Fruit fly (Drosophila melanogaster) whole organism, embryonic: ENCODE data around the gene mRpL16.
A peak's percentile ranks its signal among the peaks of the same experiment; 100 is the strongest.

Experiments used
- Atf-2 ChIP-seq: fragments of 200-800 bp; sonication (Bioruptor generic); optimal IDR thresholded peaks from 2 replicates; lab custom pipeline; 2016; ENCODE audit warnings: missing biosample characterization, missing genetic modification characterization
- Bdp1 ChIP-seq: fragments of 200-800 bp; sonication (Bioruptor generic); optimal IDR thresholded peaks from 3 replicates; lab custom pipeline; 2016; ENCODE audit warnings: missing biosample characterization, missing genetic modification characterization
- BtbVII ChIP-seq: fragments of 200-800 bp; sonication (Bioruptor generic); optimal IDR thresholded peaks from 3 replicates; lab custom pipeline; 2017; ENCODE audit warnings: missing biosample characterization, mild to moderate bottlenecking, missing genetic modification characterization
- CG10431 ChIP-seq: fragments of 200-800 bp; sonication (Bioruptor generic); optimal IDR thresholded peaks from 3 replicates; lab custom pipeline; 2018; ENCODE audit warnings: missing biosample characterization, mild to moderate bottlenecking, missing genetic modification characterization
- CG12659 ChIP-seq: fragments of 200-800 bp; sonication (Bioruptor generic); optimal IDR thresholded peaks from 3 replicates; lab custom pipeline; 2017; ENCODE audit warnings: mild to moderate bottlenecking, missing biosample characterization, missing genetic modification reagents, missing genetic modification characterization
- CG13894 ChIP-seq: fragments of 200-800 bp; sonication (Bioruptor generic); optimal IDR thresholded peaks from 3 replicates; lab custom pipeline; 2018; ENCODE audit warnings: missing biosample characterization, mild to moderate bottlenecking, missing genetic modification characterization, moderate library complexity
- CG14441 ChIP-seq: fragments of 200-800 bp; sonication (Bioruptor generic); IDR thresholded peaks from 2 replicates; pipeline ENCODE4 v1.3.6; 2022; ENCODE audit warnings: missing biosample characterization, missing genetic modification characterization
- CG15011 ChIP-seq: fragments of 200-800 bp; sonication (Bioruptor generic); optimal IDR thresholded peaks from 3 replicates; lab custom pipeline; 2018; ENCODE audit warnings: missing biosample characterization, mild to moderate bottlenecking, missing genetic modification characterization
- CG15073 ChIP-seq: fragments of 200-800 bp; sonication (Bioruptor generic); optimal IDR thresholded peaks from 2 replicates; lab custom pipeline; 2016; ENCODE audit warnings: missing biosample characterization, missing genetic modification characterization
- CG1792 ChIP-seq: fragments of 200-800 bp; sonication (Bioruptor generic); optimal IDR thresholded peaks from 2 replicates; lab custom pipeline; 2016; ENCODE audit warnings: missing biosample characterization, missing genetic modification characterization
- CG18262 ChIP-seq: fragments of 200-800 bp; optimal IDR thresholded peaks from 3 replicates; lab custom pipeline; 2019; ENCODE audit warnings: missing biosample characterization, mild to moderate bottlenecking, missing genetic modification characterization, moderate library complexity
- CG30431 ChIP-seq: fragments of 200-800 bp; sonication (Bioruptor generic); optimal IDR thresholded peaks from 2 replicates; lab custom pipeline; 2017; ENCODE audit warnings: missing biosample characterization, missing genetic modification characterization
- CG34422 ChIP-seq: fragments of 200-800 bp; sonication (Bioruptor generic); IDR thresholded peaks from 3 replicates; pipeline ENCODE4 v1.3.6; 2022; ENCODE audit warnings: missing biosample characterization, missing genetic modification characterization
- CG3838 ChIP-seq: fragments of 200-800 bp; sonication (Bioruptor generic); optimal IDR thresholded peaks from 3 replicates; lab custom pipeline; 2016; ENCODE audit warnings: missing biosample characterization, missing genetic modification characterization
- CG6689 ChIP-seq: fragments of 200-800 bp; sonication (Bioruptor generic); IDR thresholded peaks from 2 replicates; pipeline ENCODE4 v1.3.6; 2022; ENCODE audit warnings: missing biosample characterization, missing genetic modification characterization
- CG7839 ChIP-seq: fragments of 200-800 bp; sonication (Bioruptor generic); optimal IDR thresholded peaks from 3 replicates; lab custom pipeline; 2018; ENCODE audit warnings: missing biosample characterization, mild to moderate bottlenecking, missing genetic modification characterization, moderate library complexity
- Chrac-16 ChIP-seq: fragments of 200-800 bp; sonication (Bioruptor generic); optimal IDR thresholded peaks from 3 replicates; lab custom pipeline; 2016; ENCODE audit warnings: missing biosample characterization, missing genetic modification characterization
- CkIIα-i1 ChIP-seq: fragments of 200-800 bp; sonication (Bioruptor generic); IDR thresholded peaks from 2 replicates; pipeline ENCODE4 v1.3.6; 2022; ENCODE audit warnings: missing biosample characterization, missing genetic modification characterization
- CrebB ChIP-seq: fragments of 200-800 bp; sonication (Bioruptor generic); optimal IDR thresholded peaks from 3 replicates; lab custom pipeline; 2018; ENCODE audit warnings: missing biosample characterization, mild to moderate bottlenecking, missing genetic modification characterization
- D19A ChIP-seq: fragments of 200-800 bp; optimal IDR thresholded peaks from 3 replicates; lab custom pipeline; 2019; ENCODE audit warnings: missing biosample characterization, mild to moderate bottlenecking, missing genetic modification characterization, moderate library complexity
- Eip74EF ChIP-seq, 2 experiments: fragments of 200-800 bp in 1 of 2; fragments of >200 bp in 1 of 2; sonication (Bioruptor generic) in 1 of 2; optimal IDR thresholded peaks; 2 replicates each; lab custom pipeline; 2017 to 2019; ENCODE audit warnings: missing biosample characterization in 2 of 2, missing genetic modification characterization in 2 of 2, mild to moderate bottlenecking in 1 of 2, moderate library complexity in 1 of 2
- Elba2 ChIP-seq: fragments of 200-800 bp; sonication (Bioruptor generic); optimal IDR thresholded peaks from 3 replicates; lab custom pipeline; 2016; ENCODE audit warnings: missing biosample characterization, missing genetic modification characterization
- Gug ChIP-seq: fragments of 200-800 bp; sonication (Bioruptor generic); IDR thresholded peaks from 4 replicates; pipeline ENCODE4 v1.3.6; 2022; ENCODE audit warnings: missing biosample characterization, missing genetic modification characterization
- H2.0 ChIP-seq: fragments of 200-800 bp; sonication (Bioruptor generic); IDR thresholded peaks from 2 replicates; pipeline ENCODE4 v1.3.6; 2022; ENCODE audit warnings: missing biosample characterization, missing genetic modification characterization
- Hr39 ChIP-seq: fragments of >200 bp; optimal IDR thresholded peaks from 2 replicates; lab custom pipeline; 2017
- Hsf ChIP-seq: fragments of 200-800 bp; sonication (Bioruptor generic); optimal IDR thresholded peaks from 3 replicates; lab custom pipeline; 2016; ENCODE audit warnings: missing biosample characterization, missing genetic modification characterization
- Kr ChIP-seq: fragments of 200-800 bp; sonication (Bioruptor generic); optimal IDR thresholded peaks from 2 replicates; lab custom pipeline; 2017; ENCODE audit warnings: missing biosample characterization, mild to moderate bottlenecking, missing genetic modification characterization
- Myb ChIP-seq: fragments of 200-800 bp; sonication (Bioruptor generic); optimal IDR thresholded peaks from 2 replicates; lab custom pipeline; 2016; ENCODE audit warnings: missing biosample characterization, missing genetic modification characterization
- Nf-YA ChIP-seq: fragments of 200-800 bp; sonication (Bioruptor generic); IDR thresholded peaks from 2 replicates; pipeline ENCODE4 v1.3.6; 2022; ENCODE audit warnings: missing biosample characterization, missing genetic modification characterization
- Nf-YB ChIP-seq: fragments of 200-800 bp; sonication (Bioruptor generic); optimal IDR thresholded peaks from 3 replicates; lab custom pipeline; 2019; ENCODE audit warnings: missing biosample characterization, mild to moderate bottlenecking, missing genetic modification characterization, moderate library complexity
- Stat92E ChIP-seq, 3 experiments: fragments of >200 bp in 2 of 3; fragments of 200-800 bp in 1 of 3; sonication (Bioruptor generic) in 1 of 3; optimal IDR thresholded peaks; 2 replicates each; lab custom pipeline; 2017 to 2019; ENCODE audit warnings: missing biosample characterization in 3 of 3, missing genetic modification characterization in 3 of 3, mild to moderate bottlenecking in 1 of 3, moderate library complexity in 1 of 3
- Usf ChIP-seq: fragments of 200-800 bp; sonication (Bioruptor generic); optimal IDR thresholded peaks from 2 replicates; lab custom pipeline; 2017; ENCODE audit warnings: missing genotype, missing biosample characterization, missing genetic modification characterization
- ato ChIP-seq: fragments of 200-800 bp; sonication (Bioruptor generic); IDR thresholded peaks from 2 replicates; pipeline ENCODE4 v1.3.6; 2022; ENCODE audit warnings: missing biosample characterization, missing genetic modification characterization; ENCODE audit not compliant: partially characterized antibody
- bab2 ChIP-seq: fragments of 200-800 bp; sonication (Bioruptor generic); optimal IDR thresholded peaks from 2 replicates; lab custom pipeline; 2016; ENCODE audit warnings: missing biosample characterization, missing genetic modification characterization
- cato ChIP-seq: fragments of 200-800 bp; sonication (Bioruptor generic); optimal IDR thresholded peaks from 2 replicates; lab custom pipeline; 2016; ENCODE audit warnings: missing biosample characterization, missing genetic modification characterization, borderline replicate concordance
- chm ChIP-seq: fragments of 200-800 bp; sonication (Bioruptor generic); IDR thresholded peaks from 2 replicates; pipeline ENCODE4 v1.3.6; 2022; ENCODE audit warnings: missing biosample characterization, missing genetic modification characterization
- corto ChIP-seq: fragments of 200-800 bp; sonication (Bioruptor generic); optimal IDR thresholded peaks from 2 replicates; lab custom pipeline; 2016; ENCODE audit warnings: missing biosample characterization, mild to moderate bottlenecking, missing genetic modification characterization, moderate library complexity
- da ChIP-seq: fragments of 200-800 bp; sonication (Bioruptor generic); optimal IDR thresholded peaks from 2 replicates; lab custom pipeline; 2016; ENCODE audit warnings: missing biosample characterization, missing genetic modification characterization
- fu2 ChIP-seq: fragments of 200-800 bp; sonication (Bioruptor generic); optimal IDR thresholded peaks from 2 replicates; lab custom pipeline; 2016; ENCODE audit warnings: missing biosample characterization, missing genetic modification characterization
- gcm ChIP-seq: fragments of 200-800 bp; sonication (Bioruptor generic); optimal IDR thresholded peaks from 2 replicates; lab custom pipeline; 2019; ENCODE audit warnings: missing biosample characterization, mild to moderate bottlenecking, missing genetic modification characterization, moderate library complexity
- inv ChIP-seq: fragments of 200-800 bp; sonication (Bioruptor generic); IDR thresholded peaks from 2 replicates; pipeline ENCODE4 v1.3.6; 2022; ENCODE audit warnings: missing biosample characterization, missing genetic modification characterization; ENCODE audit not compliant: partially characterized antibody
- lilli ChIP-seq: fragments of 200-800 bp; sonication (Bioruptor generic); optimal IDR thresholded peaks from 3 replicates; lab custom pipeline; 2016; ENCODE audit warnings: missing biosample characterization, missing genetic modification characterization
- luna ChIP-seq: fragments of 200-800 bp; sonication (Bioruptor generic); optimal IDR thresholded peaks from 2 replicates; lab custom pipeline; 2016; ENCODE audit warnings: missing biosample characterization, missing genetic modification characterization
- sc ChIP-seq, 3 experiments: fragments of >200 bp in 2 of 3; fragments of 200-800 bp in 1 of 3; sonication (Bioruptor generic) in 1 of 3; optimal IDR thresholded peaks; 2 replicates in 2 of 3; 3 replicates in 1 of 3; lab custom pipeline; 2017; ENCODE audit warnings: mild to moderate bottlenecking in 1 of 3, missing biosample characterization in 1 of 3, missing genetic modification characterization in 1 of 3, missing genetic modification reagents in 1 of 3
- shn ChIP-seq: fragments of 200-800 bp; sonication (Bioruptor generic); optimal IDR thresholded peaks from 3 replicates; lab custom pipeline; 2016; ENCODE audit warnings: missing biosample characterization, missing genetic modification characterization
- sisA ChIP-seq: fragments of 200-800 bp; sonication (Bioruptor generic); IDR thresholded peaks from 2 replicates; pipeline ENCODE4 v1.3.6; 2022; ENCODE audit warnings: missing biosample characterization, missing genetic modification characterization
- slou ChIP-seq: fragments of 200-800 bp; sonication (Bioruptor generic); optimal IDR thresholded peaks from 3 replicates; lab custom pipeline; 2016; ENCODE audit warnings: missing biosample characterization, missing genetic modification characterization
- stwl ChIP-seq: fragments of 200-800 bp; sonication (Bioruptor generic); optimal IDR thresholded peaks from 3 replicates; lab custom pipeline; 2018; ENCODE audit warnings: missing biosample characterization, mild to moderate bottlenecking, missing genetic modification characterization, moderate library complexity
- sug ChIP-seq: fragments of 200-800 bp; optimal IDR thresholded peaks from 2 replicates; lab custom pipeline; 2019; ENCODE audit warnings: missing biosample characterization, mild to moderate bottlenecking, missing genetic modification characterization, moderate library complexity
- tgo ChIP-seq: fragments of 200-800 bp; sonication (Bioruptor generic); IDR thresholded peaks from 3 replicates; pipeline ENCODE4 v1.3.6; 2022; ENCODE audit warnings: missing biosample characterization, missing genetic modification characterization
- tin ChIP-seq: fragments of 200-800 bp; sonication (Bioruptor generic); optimal IDR thresholded peaks from 3 replicates; lab custom pipeline; 2016; ENCODE audit warnings: missing biosample characterization, missing genetic modification characterization

Gene mRpL16

DNA sequence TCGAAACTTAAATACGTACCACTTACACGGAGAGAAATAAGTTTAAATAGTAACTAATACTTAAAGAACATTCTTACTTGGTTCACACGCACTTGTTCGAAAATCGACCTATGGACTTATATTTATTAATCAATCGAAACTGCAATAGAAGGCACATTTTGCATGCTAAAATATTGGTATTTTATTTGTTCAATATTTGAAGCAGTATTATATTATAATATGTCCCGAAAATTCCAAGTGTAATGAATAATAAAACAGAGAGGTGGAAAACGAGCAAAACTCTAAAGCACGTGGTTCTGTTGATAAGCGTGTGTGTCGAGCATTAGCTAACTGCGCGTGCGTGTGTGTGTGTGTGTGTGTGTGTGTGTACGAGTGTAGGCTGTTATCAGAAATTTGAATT is 40.1 kb upstream of the mRpL16 start (continued):
- TF ChIP-seq Bdp1 (GFP tag; lab: Kevin White, UChicago) (peak; percentile 44), CG12659 (GFP tag; lab: Kevin White, UChicago) (peak; percentile 90), BtbVII (GFP tag; lab: Kevin White, UChicago) (peak; percentile 93), CG15073 (GFP tag; lab: Kevin White, UChicago) (no peak), corto (GFP tag; lab: Kevin White, UChicago) (peak; percentile 26), Elba2 (GFP tag; lab: Kevin White, UChicago) (no peak), Myb (peak; percentile 56), lilli (GFP tag; lab: Kevin White, UChicago) (peak; percentile 92), CrebB (peak; percentile 85), CG34422 (GFP tag; lab: Robert Waterston, UW) (peak; percentile 77; the same call in 2 of the 3 replicates), Chrac-16 (GFP tag; lab: Kevin White, UChicago) (peak; percentile 74), CG13894 (tag; lab: Kevin White, UChicago) (peak; percentile 93), CG18262 (peak; percentile 82), da (peak; percentile 14), CG3838 (GFP tag; lab: Kevin White, UChicago) (peak; percentile 66), CG15011 (GFP tag; lab: Kevin White, UChicago) (peak; percentile 82), fu2 (GFP tag; lab: Kevin White, UChicago) (peak; percentile 57), CG1792 (GFP tag; lab: Kevin White, UChicago) (peak; percentile 58), Hr39 (lab: Kevin White, UChicago) (no peak), bab2 (GFP tag; lab: Kevin White, UChicago) (peak; percentile 79), Atf-2 (peak; percentile 32), CkIIα-i1 (GFP tag; lab: Robert Waterston, UW) (no peak), shn (GFP tag; lab: Kevin White, UChicago) (peak; percentile 53), Nf-YB (GFP tag; lab: Kevin White, UChicago) (peak; percentile 65), sug (tag; lab: Kevin White, UChicago) (peak; percentile 94), ato (no peak), stwl (tag; lab: Kevin White, UChicago) (no peak), Stat92E (GFP tag; optimal IDR thresholded peaks at IDR 0.05; lab: Kevin White, UChicago) (no peak), inv (no peak), H2.0 (GFP tag; lab: Robert Waterston, UW) (peak; percentile 74), Eip74EF (GFP tag; optimal IDR thresholded peaks at IDR 0.05; lab: Kevin White, UChicago) (peak in 1 of 2 experiments; percentile 76), tin (peak; percentile 67), sisA (peak; percentile 64), CG6689 (GFP tag; lab: Robert Waterston, UW) (peak; percentile 71), gcm (GFP tag; lab: Kevin White, UChicago) (peak; percentile 70), tgo (GFP tag; lab: Robert Waterston, UW) (peak; percentile 81), Nf-YA (no peak), cato (peak; percentile 34), luna (GFP tag; lab: Kevin White, UChicago) (no peak), chm (GFP tag; lab: Robert Waterston, UW) (no peak), D19A (tag; lab: Kevin White, UChicago) (peak; percentile 81), CG14441 (peak; percentile 63), Gug (GFP tag; lab: Robert Waterston, UW) (peak; percentile 72; the same call in 3 of the 4 replicates), CG30431 (GFP tag; lab: Kevin White, UChicago) (peak; percentile 72), slou (GFP tag; lab: Kevin White, UChicago) (peak; percentile 60), Kr (no peak), CG10431 (GFP tag; lab: Kevin White, UChicago) (no peak), Usf (GFP tag; lab: Kevin White, UChicago) (peak; percentile 64), Hsf (GFP tag; lab: Kevin White, UChicago) (peak; percentile 81), sc (optimal IDR thresholded peaks at IDR 0.05; lab: Kevin White, UChicago) (no peak), sc (GFP tag; optimal IDR thresholded peaks at IDR 0.05; lab: Kevin White, UChicago) (peak; percentile 40), CG7839 (tag; lab: Kevin White, UChicago) (peak; percentile 92)
